Fruit fly (Drosophila melanogaster) whole organism, adult: ENCODE measurements around the gene CG46468.

Experiments used
- CG14711 ChIP-seq: fragments of 200-800 bp; sonication (Bioruptor generic); optimal IDR thresholded peaks from 2 replicates; lab custom pipeline; 2018; ENCODE audit warnings: missing biosample characterization, mild to moderate bottlenecking, missing genetic modification characterization, moderate library complexity
- CG1620 ChIP-seq: fragments of 200-800 bp; sonication (Bioruptor generic); optimal IDR thresholded peaks from 2 replicates; lab custom pipeline; 2016; ENCODE audit warnings: missing biosample characterization, missing genetic modification characterization
- CG5204 ChIP-seq: fragments of 200-800 bp; sonication (Bioruptor generic); optimal IDR thresholded peaks from 2 replicates; lab custom pipeline; 2016; ENCODE audit warnings: missing biosample characterization, missing genetic modification characterization
- CG7045 ChIP-seq: fragments of 200-800 bp; sonication (Bioruptor generic); optimal IDR thresholded peaks from 2 replicates; lab custom pipeline; 2017; ENCODE audit warnings: missing biosample characterization, mild to moderate bottlenecking, missing genetic modification characterization
- CG7101 ChIP-seq: fragments of 200-800 bp; sonication (Bioruptor generic); optimal IDR thresholded peaks from 2 replicates; lab custom pipeline; 2018; ENCODE audit warnings: missing biosample characterization, mild to moderate bottlenecking, missing genetic modification characterization, moderate library complexity
- Clk ChIP-seq: fragments of 200-800 bp; sonication (Bioruptor generic); optimal IDR thresholded peaks from 2 replicates; lab custom pipeline; 2017; ENCODE audit warnings: missing biosample characterization, missing genetic modification characterization
- Mnt ChIP-seq: fragments of 200-800 bp; sonication (Bioruptor generic); optimal IDR thresholded peaks from 2 replicates; lab custom pipeline; 2016; ENCODE audit warnings: missing biosample characterization, mild to moderate bottlenecking, missing genetic modification characterization
- bab1 ChIP-seq: fragments of 200-800 bp; sonication (Bioruptor generic); optimal IDR thresholded peaks from 3 replicates; lab custom pipeline; 2019; ENCODE audit warnings: missing biosample characterization, mild to moderate bottlenecking, missing genetic modification characterization, moderate library complexity
- cic ChIP-seq: fragments of 200-800 bp; sonication (Bioruptor generic); optimal IDR thresholded peaks from 2 replicates; lab custom pipeline; 2017; ENCODE audit warnings: missing biosample characterization, mild to moderate bottlenecking, missing genetic modification characterization, moderate library complexity
- cnc ChIP-seq, 2 experiments: fragments of >200 bp; optimal IDR thresholded peaks; 2 replicates each; lab custom pipeline; 2017
- ovo ChIP-seq: fragments of 200-800 bp; sonication (Bioruptor generic); optimal IDR thresholded peaks from 2 replicates; lab custom pipeline; 2016; ENCODE audit warnings: missing biosample characterization, missing genetic modification characterization
- pad ChIP-seq: fragments of 200-800 bp; sonication (Bioruptor generic); optimal IDR thresholded peaks from 3 replicates; lab custom pipeline; 2017; ENCODE audit warnings: missing biosample characterization, missing genetic modification characterization, mild to moderate bottlenecking, moderate library complexity, missing genetic modification reagents
- tj ChIP-seq: fragments of 200-800 bp; sonication (Bioruptor generic); optimal IDR thresholded peaks from 3 replicates; lab custom pipeline; 2017; ENCODE audit warnings: missing biosample characterization, mild to moderate bottlenecking, missing genetic modification characterization, moderate library complexity
- toe ChIP-seq: fragments of 200-800 bp; sonication (Bioruptor generic); optimal IDR thresholded peaks from 2 replicates; lab custom pipeline; 2016; ENCODE audit warnings: missing biosample characterization, missing genetic modification characterization

DNA sequence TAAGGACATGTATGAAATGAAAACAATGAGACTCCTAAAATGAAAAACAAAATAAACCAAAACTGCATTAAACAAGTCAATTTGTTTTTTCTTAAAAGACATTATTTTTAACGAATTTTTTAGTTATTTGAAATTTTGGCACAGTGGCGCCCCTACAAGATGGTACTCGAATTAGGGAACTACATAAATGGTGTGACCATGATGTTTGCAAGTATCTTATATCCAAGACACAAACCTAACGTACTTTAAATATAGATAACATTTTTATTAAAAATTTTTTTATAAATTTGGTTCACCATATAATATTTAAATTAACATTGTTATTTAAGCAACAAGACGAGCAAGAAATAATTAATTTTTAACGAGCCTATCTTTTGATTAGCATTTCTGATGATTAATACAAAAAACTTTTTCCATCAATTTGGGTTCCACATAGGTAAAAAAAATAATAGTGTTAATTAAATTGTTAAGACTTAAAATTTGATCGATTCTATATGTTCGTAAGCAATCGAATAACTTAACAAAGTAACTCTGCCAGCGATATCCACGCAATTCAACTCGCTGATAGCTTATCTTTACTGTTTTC is 25.2 kb downstream of the CG46468 start, which contains the start of gene CG17855:
- no peak for TF ChIP-seq CG7045
- no peak for TF ChIP-seq cic (GFP tag; lab: Kevin White, UChicago)
- TF ChIP-seq CG5204 (GFP tag; lab: Kevin White, UChicago) = no peak
- TF ChIP-seq CG1620 = no peak
- TF ChIP-seq cnc (optimal IDR thresholded peaks at IDR 0.05; lab: Kevin White, UChicago) = no peak
- peak; percentile 40 for TF ChIP-seq bab1 (GFP tag; lab: Kevin White, UChicago)
- TF ChIP-seq Mnt = no peak
- no peak for TF ChIP-seq tj
- TF ChIP-seq Clk (GFP tag; lab: Kevin White, UChicago) = no peak
- no peak for TF ChIP-seq CG7101 (tag; lab: Kevin White, UChicago)
- TF ChIP-seq ovo (GFP tag; lab: Kevin White, UChicago) = no peak
- TF ChIP-seq CG14711 = peak; percentile 1
- no peak for TF ChIP-seq toe (GFP tag; lab: Kevin White, UChicago)
- no peak for TF ChIP-seq pad (GFP tag; lab: Kevin White, UChicago)
